Worm (Caenorhabditis elegans): ENCODE results near the gene smvt-1.

The smvt-1 gene

ce11 chrX:2553433-2553860, 4.7 kb upstream of the smvt-1 start (continued):
- TF ChIP-seq snpc-1.1 (tag; optimal IDR thresholded peaks at IDR 0.05; ENCODE audit: insufficient read depth) (peak; percentile 72), attf-3 (GFP tag; conservative IDR thresholded peaks at IDR 0.05) (no peak), hlh-26 (GFP tag; conservative IDR thresholded peaks at IDR 0.05) (no peak), ztf-22 (GFP tag; optimal IDR thresholded peaks at IDR 0.05) (no peak), B0035.1 (tag; optimal IDR thresholded peaks at IDR 0.05) (peak; percentile 76), attf-6 (GFP tag; IDR thresholded peaks at IDR 0.05) (no peak), lin-40 (tag; optimal IDR thresholded peaks at IDR 0.05) (peak; percentile 82), Y56A3A.18 (GFP tag; IDR thresholded peaks at IDR 0.05) (0 out of 2 replicates have a peak, but pooled peaks have one; percentile 50), tlf-1 (GFP tag; optimal IDR thresholded peaks at IDR 0.05) (no peak), madf-8 (GFP tag; conservative IDR thresholded peaks at IDR 0.05) (no peak), sea-2 (GFP tag; IDR thresholded peaks at IDR 0.05) (0 out of 2 replicates have a peak, but pooled peaks have one; percentile 57), aptf-3 (GFP tag; IDR thresholded peaks at IDR 0.05) (peak; percentile 74; the same call in 1 of the 2 replicates), F55B11.4 (tag; optimal IDR thresholded peaks at IDR 0.05; ENCODE audit: borderline replicate concordance, insufficient read depth) (no peak), ztf-25 (GFP tag; IDR thresholded peaks at IDR 0.05) (peak; percentile 77; the same call in 1 of the 2 replicates), sptf-2 (GFP tag; optimal IDR thresholded peaks at IDR 0.05) (no peak), ceh-91 (GFP tag; IDR thresholded peaks at IDR 0.05) (no peak), tbp1 (GFP tag; optimal IDR thresholded peaks at IDR 0.05) (peak; percentile 98), Y53G8AR.9 (GFP tag; conservative IDR thresholded peaks at IDR 0.05) (no peak), hmg-20 (GFP tag; IDR thresholded peaks at IDR 0.05) (0 out of 2 replicates have a peak, but pooled peaks have one; percentile 26), let-526 (GFP tag; IDR thresholded peaks at IDR 0.05) (peak; percentile 33; the same call in 1 of the 2 replicates), aptf-2 (GFP tag; conservative IDR thresholded peaks at IDR 0.05) (no peak), pha-4 (tag; optimal IDR thresholded peaks at IDR 0.05) (no peak), lin-35 (GFP tag; optimal IDR thresholded peaks at IDR 0.05) (peak in 1 of 3 experiments; percentile 58), egl-18 (GFP tag; IDR thresholded peaks at IDR 0.05) (no peak), Y79H2A.3 (GFP tag; conservative IDR thresholded peaks at IDR 0.05) (no peak), snpc-4 (GFP tag; optimal IDR thresholded peaks at IDR 0.05) (peak; percentile 44), snpc-4 (tag; optimal IDR thresholded peaks at IDR 0.05) (peak; percentile 56 to 82 (median 69)), atf-7 (tag; optimal IDR thresholded peaks at IDR 0.05) (peak; percentile 70), ztf-6 (GFP tag; IDR thresholded peaks at IDR 0.05) (no peak), him-1 (tag; optimal IDR thresholded peaks at IDR 0.05) (peak; percentile 77), T26A5.8 (tag; optimal IDR thresholded peaks at IDR 0.05) (peak; percentile 46), mcd-1 (GFP tag; IDR thresholded peaks at IDR 0.05) (0 out of 2 replicates have a peak, but pooled peaks have one; percentile 46), nhr-90 (tag; optimal IDR thresholded peaks at IDR 0.05) (peak; percentile 90), F52B5.7 (tag; optimal IDR thresholded peaks at IDR 0.05) (peak; percentile 54), D2030.7 (GFP tag; IDR thresholded peaks at IDR 0.05) (peak; percentile 58; the same call in 1 of the 2 replicates), sdz-38 (tag; optimal IDR thresholded peaks at IDR 0.05) (peak; percentile 42), xnd-1 (tag; optimal IDR thresholded peaks at IDR 0.05) (no peak), mes-4 (tag; optimal IDR thresholded peaks at IDR 0.05) (peak; percentile 30), Y95B8A.8 (GFP tag; IDR thresholded peaks at IDR 0.05) (no peak), bed-2 (GFP tag; IDR thresholded peaks at IDR 0.05) (0 out of 2 replicates have a peak, but pooled peaks have one; percentile 44), F23B12.7 (tag; optimal IDR thresholded peaks at IDR 0.05; ENCODE audit: insufficient read depth) (peak; percentile 8), ekl-4 (GFP tag; IDR thresholded peaks at IDR 0.05) (peak; percentile 77), snpc-3.4 (tag; optimal IDR thresholded peaks at IDR 0.05) (peak; percentile 65), T07F8.4 (tag; optimal IDR thresholded peaks at IDR 0.05) (peak; percentile 73), dpl-1 (GFP tag; optimal IDR thresholded peaks at IDR 0.05) (no peak), nfya-2 (GFP tag; IDR thresholded peaks at IDR 0.05) (no peak), madf-10 (tag; optimal IDR thresholded peaks at IDR 0.05) (peak; percentile 68), athp-1 (tag; optimal IDR thresholded peaks at IDR 0.05) (peak; percentile 50)

Measured in whole organism, young adult.